Worm (Caenorhabditis elegans) whole organism, L3 larva: ENCODE results near the gene nasp-1.

Experiments used
- R02D3.7 ChIP-seq: fragments of 150-350 bp; optimal IDR thresholded peaks from 2 replicates; lab custom pipeline; 2014; ENCODE audit warnings: missing biosample characterization, missing genetic modification characterization
- ZK546.5 ChIP-seq: sonication (generic microtip); optimal IDR thresholded peaks from 2 replicates; lab custom pipeline; 2017; ENCODE audit warnings: missing biosample characterization, missing genetic modification characterization
- aly-2 ChIP-seq: fragments of 150-350 bp; optimal IDR thresholded peaks from 2 replicates; lab custom pipeline; 2014; ENCODE audit warnings: missing biosample characterization, missing genetic modification characterization
- ama-1 ChIP-seq: fragments of 150-350 bp; optimal IDR thresholded peaks from 2 replicates; lab custom pipeline; 2018
- ceh-16 ChIP-seq: sonication (generic microtip); optimal IDR thresholded peaks from 2 replicates; lab custom pipeline; 2017; ENCODE audit warnings: missing biosample characterization, missing genetic modification characterization
- ceh-28 ChIP-seq: fragments of 150-350 bp; optimal IDR thresholded peaks from 2 replicates; lab custom pipeline; 2014; ENCODE audit warnings: missing biosample characterization, missing genetic modification reagents, missing genetic modification characterization
- ceh-82 ChIP-seq: fragments of 150-350 bp; optimal IDR thresholded peaks from 2 replicates; lab custom pipeline; 2014; ENCODE audit warnings: missing biosample characterization, missing genetic modification characterization
- daf-12 ChIP-seq: fragments of 150-350 bp; optimal IDR thresholded peaks from 2 replicates; lab custom pipeline; 2014; ENCODE audit warnings: missing biosample characterization, missing genetic modification reagents, missing genetic modification characterization
- egl-27 ChIP-seq: sonication (generic microtip); optimal IDR thresholded peaks from 4 replicates; lab custom pipeline; 2017; ENCODE audit warnings: missing biosample characterization, missing genetic modification reagents, missing genetic modification characterization
- egl-5 ChIP-seq: fragments of 150-350 bp; optimal IDR thresholded peaks from 2 replicates; lab custom pipeline; 2017; ENCODE audit warnings: missing biosample characterization, missing genetic modification reagents, missing genetic modification characterization, inconsistent platforms
- elt-3 ChIP-seq, 3 experiments: fragments of 150-350 bp in 1 of 3; sonication (generic microtip) in 2 of 3; optimal IDR thresholded peaks; 2 replicates in 2 of 3; 4 replicates in 1 of 3; lab custom pipeline; 2014 to 2017; ENCODE audit warnings: missing biosample characterization in 3 of 3, missing genetic modification characterization in 3 of 3
- eor-1 ChIP-seq, 2 experiments: fragments of 150-350 bp; optimal IDR thresholded peaks; 2 replicates each; lab custom pipeline; 2014 to 2018; ENCODE audit warnings: missing biosample characterization in 2 of 2, missing genetic modification characterization in 2 of 2
- fkh-10 ChIP-seq: sonication (generic microtip); optimal IDR thresholded peaks from 2 replicates; lab custom pipeline; 2017; ENCODE audit warnings: missing biosample characterization, missing genetic modification reagents, missing genetic modification characterization
- fkh-2 ChIP-seq: fragments of 150-350 bp; optimal IDR thresholded peaks from 2 replicates; lab custom pipeline; 2014; ENCODE audit warnings: missing biosample characterization, missing genetic modification reagents, missing genetic modification characterization
- fos-1 ChIP-seq: fragments of 150-350 bp; optimal IDR thresholded peaks from 2 replicates; lab custom pipeline; 2014; ENCODE audit warnings: missing biosample characterization, missing genetic modification characterization
- hmg-11 ChIP-seq: sonication (generic microtip); optimal IDR thresholded peaks from 2 replicates; lab custom pipeline; 2016; ENCODE audit warnings: missing genetic modification characterization, missing compliant biosample characterization
- lin-39 ChIP-seq: fragments of 150-350 bp; optimal IDR thresholded peaks from 2 replicates; lab custom pipeline; 2018; ENCODE audit warnings: missing biosample characterization, missing genetic modification reagents, missing genetic modification characterization
- lsy-12 ChIP-seq: sonication (generic microtip); optimal IDR thresholded peaks from 2 replicates; lab custom pipeline; 2016; ENCODE audit warnings: mild to moderate bottlenecking, missing genetic modification characterization, missing compliant biosample characterization
- mdl-1 ChIP-seq: fragments of 150-350 bp; optimal IDR thresholded peaks from 2 replicates; lab custom pipeline; 2014; ENCODE audit warnings: missing biosample characterization, missing genetic modification characterization
- nfya-1 ChIP-seq: sonication (generic microtip); optimal IDR thresholded peaks from 2 replicates; lab custom pipeline; 2017; ENCODE audit warnings: missing genetic modification characterization, mild to moderate bottlenecking, missing compliant biosample characterization, antibody characterized with exemption, moderate library complexity; ENCODE audit not compliant: insufficient read depth
- nhr-11 ChIP-seq: fragments of 150-350 bp; optimal IDR thresholded peaks from 2 replicates; lab custom pipeline; 2014; ENCODE audit warnings: missing biosample characterization, missing genetic modification characterization
- nhr-12 ChIP-seq: fragments of 150-350 bp; optimal IDR thresholded peaks from 2 replicates; lab custom pipeline; 2014; ENCODE audit warnings: missing biosample characterization, missing genetic modification characterization
- nhr-23 ChIP-seq: fragments of 150-350 bp; optimal IDR thresholded peaks from 2 replicates; lab custom pipeline; 2014; ENCODE audit warnings: missing biosample characterization, missing genetic modification reagents, missing genetic modification characterization
- nhr-25 ChIP-seq: sonication (generic microtip); optimal IDR thresholded peaks from 2 replicates; lab custom pipeline; 2017; ENCODE audit warnings: missing biosample characterization, missing genetic modification characterization
- nhr-28 ChIP-seq: fragments of 150-350 bp; optimal IDR thresholded peaks from 2 replicates; lab custom pipeline; 2014; ENCODE audit warnings: missing biosample characterization, missing genetic modification characterization
- nhr-43 ChIP-seq: sonication (generic microtip); optimal IDR thresholded peaks from 2 replicates; lab custom pipeline; 2016; ENCODE audit warnings: mild to moderate bottlenecking, missing genetic modification characterization, missing compliant biosample characterization; ENCODE audit not compliant: poor library complexity, severe bottlenecking
- nhr-67 ChIP-seq: fragments of 150-350 bp; optimal IDR thresholded peaks from 2 replicates; lab custom pipeline; 2014; ENCODE audit warnings: missing biosample characterization, missing genetic modification characterization
- nhr-76 ChIP-seq: fragments of 150-350 bp; sonication (generic microtip); optimal IDR thresholded peaks from 5 replicates; lab custom pipeline; 2014; ENCODE audit warnings: missing biosample characterization, missing genetic modification characterization
- nhr-77 ChIP-seq: fragments of 150-350 bp; optimal IDR thresholded peaks from 2 replicates; lab custom pipeline; 2014; ENCODE audit warnings: missing biosample characterization, missing genetic modification characterization
- pha-4 ChIP-seq: fragments of 150-350 bp; optimal IDR thresholded peaks from 2 replicates; lab custom pipeline; 2014; ENCODE audit warnings: missing biosample characterization, missing genetic modification reagents, missing genetic modification characterization
- sea-2 ChIP-seq: fragments of 150-350 bp; sonication (generic microtip); optimal IDR thresholded peaks from 4 replicates; lab custom pipeline; 2014; ENCODE audit warnings: missing biosample characterization, missing genetic modification reagents, missing genetic modification characterization
- skn-1 ChIP-seq: fragments of 150-350 bp; optimal IDR thresholded peaks from 2 replicates; lab custom pipeline; 2014; ENCODE audit warnings: missing biosample characterization, missing genetic modification characterization
- tbx-2 ChIP-seq: sonication (generic microtip); optimal IDR thresholded peaks from 2 replicates; lab custom pipeline; 2016; ENCODE audit warnings: mild to moderate bottlenecking, missing genetic modification characterization, missing compliant biosample characterization
- unc-39 ChIP-seq: sonication (generic microtip); optimal IDR thresholded peaks from 4 replicates; lab custom pipeline; 2017; ENCODE audit warnings: missing biosample characterization, missing genetic modification characterization
- unc-62 ChIP-seq: fragments of 150-350 bp; sonication (generic microtip); optimal IDR thresholded peaks from 4 replicates; lab custom pipeline; 2014; ENCODE audit warnings: missing biosample characterization, missing genetic modification reagents, missing genetic modification characterization
- zag-1 ChIP-seq: fragments of 150-350 bp; optimal IDR thresholded peaks from 2 replicates; lab custom pipeline; 2014; ENCODE audit warnings: missing biosample characterization, missing genetic modification characterization
- ztf-11 ChIP-seq: fragments of 150-350 bp; optimal IDR thresholded peaks from 2 replicates; lab custom pipeline; 2014; ENCODE audit warnings: missing biosample characterization, missing genetic modification characterization
- ztf-4 ChIP-seq: fragments of 150-350 bp; optimal IDR thresholded peaks from 2 replicates; lab custom pipeline; 2014; ENCODE audit warnings: missing biosample characterization, missing genetic modification characterization

nasp-1 gene

DNA sequence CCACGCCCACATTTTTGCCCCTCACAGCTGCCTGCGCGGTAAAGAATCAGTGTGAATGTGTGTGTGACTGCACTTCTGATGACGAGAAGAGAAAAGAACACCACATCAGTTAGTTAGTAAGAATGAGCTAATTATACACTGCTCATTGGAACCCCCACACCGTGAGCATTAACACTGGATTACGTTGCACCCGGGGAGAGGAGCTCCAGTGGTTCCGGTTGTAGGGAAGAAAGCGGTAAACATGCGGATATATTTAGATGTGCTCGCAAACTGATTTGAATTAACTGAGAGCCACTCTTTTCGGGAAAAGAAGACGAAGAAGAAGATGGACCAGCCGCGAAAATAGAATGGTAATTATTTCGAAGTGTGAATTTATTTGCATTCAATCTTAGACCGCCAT is 19.6 kb upstream of the nasp-1 start:
- TF ChIP-seq fkh-2 (tag; lab: Kevin White, UChicago) (no peak), nhr-12 (tag; lab: Kevin White, UChicago) (no peak)

DNA sequence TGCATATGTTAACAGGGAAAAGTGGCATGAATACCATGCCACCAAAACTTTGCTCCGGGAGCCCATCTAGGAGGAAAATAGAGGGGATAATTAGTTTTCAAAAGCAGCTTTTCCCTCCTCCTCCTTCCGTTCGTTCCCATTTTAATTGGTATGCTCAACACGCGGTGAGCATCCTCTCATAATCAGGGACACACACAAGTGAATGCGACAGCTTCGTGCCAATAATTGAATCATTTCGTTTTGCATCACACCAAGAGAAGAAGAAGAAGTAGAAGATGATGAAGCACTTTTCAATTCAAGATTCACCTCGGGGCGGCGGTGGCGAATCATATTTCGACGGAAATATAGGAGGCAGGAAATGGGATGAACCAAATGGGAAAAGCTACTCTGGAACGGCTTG is 18.3 kb upstream of the nasp-1 start:
- TF ChIP-seq nhr-67 (tag; lab: Kevin White, UChicago), result no peak

DNA sequence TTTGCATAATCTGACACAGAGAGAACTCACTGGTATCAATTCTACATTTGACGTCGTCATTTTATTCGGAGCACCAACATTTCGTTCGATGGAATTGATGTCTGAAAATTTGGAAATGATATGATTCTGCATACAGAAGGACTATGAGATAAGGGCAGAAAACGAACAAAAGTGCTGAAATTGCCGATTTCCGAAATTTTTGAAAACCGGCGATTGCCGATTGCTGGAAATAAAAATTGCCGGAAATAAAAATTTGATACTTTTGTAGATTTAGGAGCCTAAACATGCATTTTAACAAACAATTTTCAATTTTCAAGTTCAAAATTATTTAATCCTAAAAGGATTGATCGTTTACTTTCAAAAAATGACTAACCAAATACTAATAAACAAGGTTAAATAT is 17.1 kb upstream of the nasp-1 start, which contains the start of gene unc-53:
Gene unc-53, minus strand, starts transcription at position 101 of the 400 bp plus-strand sequence.
- TF ChIP-seq nhr-76 (tag; lab: Kevin White, UChicago) (no peak), ceh-28 (no peak), nhr-28 (tag; lab: Kevin White, UChicago) (no peak), lin-39 (tag; lab: Kevin White, UChicago) (no peak), daf-12 (tag; lab: Kevin White, UChicago) (no peak), zag-1 (no peak), ztf-4 (tag; lab: Kevin White, UChicago) (no peak), aly-2 (no peak), hmg-11 (tag; lab: Kevin White, UChicago) (no peak), ZK546.5 (tag; lab: Kevin White, UChicago) (no peak), tbx-2 (no peak), lsy-12 (no peak), ztf-11 (tag; lab: Kevin White, UChicago) (no peak), elt-3 (tag; optimal IDR thresholded peaks at IDR 0.05; lab: Kevin White, UChicago) (no peak), nhr-11 (tag; lab: Kevin White, UChicago) (no peak)
- TF ChIP-seq, all 47 proteins: peak for 0

DNA sequence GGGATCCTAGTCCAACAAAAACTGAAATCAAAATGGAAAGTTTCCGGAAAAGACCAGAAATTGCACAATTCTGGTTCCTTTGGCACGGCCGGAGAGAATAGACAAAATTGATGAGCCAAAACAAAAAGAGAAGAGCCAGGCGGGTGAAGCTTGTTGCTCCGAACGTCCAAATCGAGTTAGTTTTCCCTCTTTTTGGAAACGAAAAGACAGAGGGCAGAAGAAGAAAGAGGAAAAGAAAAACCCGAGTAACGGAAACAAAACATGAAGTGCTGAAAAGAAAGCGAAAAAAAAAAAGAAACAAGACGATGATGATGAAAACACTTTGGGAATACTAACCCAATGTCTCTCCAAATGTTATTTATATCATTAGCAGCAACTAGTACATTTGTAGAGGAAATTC is 14.8 kb upstream of the nasp-1 start:
- TF ChIP-seq fkh-2 (tag; lab: Kevin White, UChicago), result no peak
- TF ChIP-seq fkh-10, result peak; percentile 22
- no peak for TF ChIP-seq ZK546.5 (tag; lab: Kevin White, UChicago)
- no peak for TF ChIP-seq nhr-12 (tag; lab: Kevin White, UChicago)
- TF ChIP-seq egl-5 (tag; lab: Kevin White, UChicago), result no peak
- peak; percentile 16 for TF ChIP-seq nfya-1 (tag; lab: Kevin White, UChicago)
- no peak for TF ChIP-seq ceh-16 (tag; lab: Kevin White, UChicago)

DNA sequence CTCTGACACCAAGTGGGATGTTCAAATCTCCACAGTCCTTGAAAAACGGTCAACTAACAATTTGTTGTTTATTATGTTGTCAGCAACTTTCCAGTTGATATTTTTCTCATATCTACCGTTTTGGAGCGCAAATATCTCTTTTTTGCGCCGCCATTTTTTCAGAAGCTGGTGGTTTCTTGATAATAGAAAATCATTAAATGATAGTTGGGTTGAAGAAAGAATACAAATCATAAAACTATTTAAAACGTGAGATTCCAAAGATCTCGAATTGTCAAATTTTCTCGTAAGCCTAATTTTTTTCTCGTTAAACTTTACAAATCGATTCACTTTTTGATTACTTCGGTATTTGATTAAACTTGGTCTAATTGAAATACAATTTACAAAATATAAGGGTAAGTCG is 14.0 kb upstream of the nasp-1 start, which contains the start of gene rpl-42:
Gene rpl-42, plus strand, starts transcription at position 301 of the 400 bp plus-strand sequence.
- TF ChIP-seq nhr-43 (no peak), eor-1 (tag; optimal IDR thresholded peaks at IDR 0.05; lab: Kevin White, UChicago) (no peak)

DNA sequence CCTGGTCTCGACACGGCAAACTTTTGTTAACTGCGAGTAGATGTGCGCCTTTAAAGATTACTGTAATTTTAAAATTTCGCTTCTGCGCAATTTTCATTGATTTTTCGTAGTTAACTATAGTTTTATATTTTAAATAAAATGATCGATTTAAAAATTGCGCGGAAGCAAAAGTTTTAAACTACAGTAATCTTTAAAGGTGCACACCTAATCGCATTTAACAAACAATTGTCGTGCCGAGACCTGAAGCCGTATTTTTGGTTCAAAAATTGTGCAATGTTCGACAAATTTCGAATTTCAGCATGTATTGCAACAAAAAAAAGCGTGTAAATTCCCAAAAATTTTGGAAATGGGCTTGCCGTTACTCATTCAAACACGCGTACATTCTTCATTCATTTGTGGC is 12.0 kb upstream of the nasp-1 start:
- TF ChIP-seq fos-1 (tag; lab: Kevin White, UChicago) (no peak), nhr-25 (no peak)

DNA sequence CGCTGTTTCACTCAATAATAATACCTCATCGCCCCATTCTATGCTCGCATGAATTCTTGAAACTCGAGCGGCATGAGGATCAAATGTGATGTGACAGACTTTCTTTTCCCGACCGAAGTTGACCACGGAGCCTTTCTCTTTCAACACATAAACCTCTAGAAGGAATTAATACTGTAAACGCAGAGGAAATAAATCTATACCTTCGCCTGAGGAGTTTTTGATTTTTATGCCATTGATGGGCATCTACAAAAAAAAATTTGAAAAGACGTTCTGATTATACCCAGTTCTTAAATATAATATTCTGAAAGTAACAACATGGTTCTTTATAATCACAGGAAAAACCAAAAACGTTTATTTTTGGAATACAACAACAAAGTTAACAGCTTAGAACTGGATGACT is 10.2 kb upstream of the nasp-1 start, which contains the start of gene nbs-1:
Gene nbs-1, minus strand, starts transcription at position 246 of the 400 bp plus-strand sequence.
- TF ChIP-seq ZK546.5 (tag; lab: Kevin White, UChicago), result no peak
- no peak for TF ChIP-seq egl-27 (tag; lab: Kevin White, UChicago)
- TF ChIP-seq nhr-77 (tag; lab: Kevin White, UChicago), result no peak

DNA sequence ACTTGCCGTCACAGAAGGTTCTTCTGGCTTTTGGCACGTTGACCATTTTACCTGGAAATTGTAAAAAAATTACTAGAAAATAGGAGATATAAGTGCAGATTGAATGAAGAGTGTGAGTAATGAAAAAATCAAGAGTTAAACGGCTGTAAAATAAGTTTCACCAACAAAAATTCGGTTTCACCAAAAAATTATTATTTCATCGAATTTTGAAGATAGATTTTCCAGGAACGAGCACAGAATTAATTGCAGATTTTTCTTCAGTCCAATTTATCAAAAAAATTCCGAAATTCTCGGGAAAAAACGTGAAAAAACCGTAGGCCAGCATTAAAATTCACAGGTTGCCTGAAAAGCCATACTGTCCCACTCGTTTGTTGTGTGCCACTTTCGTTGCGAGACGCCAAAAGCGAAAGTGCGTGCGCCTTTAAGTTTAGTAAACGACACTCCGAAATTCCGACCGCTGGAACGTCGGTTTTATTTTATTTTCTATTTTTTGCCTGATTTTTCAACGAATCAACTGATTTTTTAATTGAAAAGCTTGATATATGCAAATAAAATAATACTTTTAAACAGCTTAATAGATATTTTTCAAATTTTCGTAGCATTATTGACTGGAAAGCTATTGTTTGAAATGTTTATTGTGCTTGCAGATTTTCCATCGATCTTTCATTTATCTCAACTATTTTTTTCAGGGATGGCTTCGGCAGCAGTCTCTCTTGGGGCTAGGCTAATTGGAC is 9.1 kb upstream of the nasp-1 start, which contains the start of the genes rpl-36.A and nuo-1:
Gene rpl-36.A, minus strand, starts transcription at position 51 of the 734 bp plus-strand sequence.
Gene nuo-1, plus strand, starts transcription at position 684 of the 734 bp plus-strand sequence.
- no peak for TF ChIP-seq unc-62 (GFP tag; lab: Kevin White, UChicago)
- TF ChIP-seq ama-1, result peak; percentile 47
- no peak for TF ChIP-seq ZK546.5 (tag; lab: Kevin White, UChicago)
- no peak for TF ChIP-seq nhr-28 (tag; lab: Kevin White, UChicago)
- peak; percentile 92 for TF ChIP-seq nhr-23 (tag; lab: Kevin White, UChicago)
- peak; percentile 83 for TF ChIP-seq skn-1
- peak; percentile 96 for TF ChIP-seq pha-4 (tag; lab: Kevin White, UChicago)
- no peak for TF ChIP-seq mdl-1 (tag; lab: Kevin White, UChicago)
- no peak for TF ChIP-seq nhr-12 (tag; lab: Kevin White, UChicago)
- no peak for TF ChIP-seq nhr-77 (tag; lab: Kevin White, UChicago)
- TF ChIP-seq nfya-1 (tag; lab: Kevin White, UChicago), result peak; percentile 97
- TF ChIP-seq egl-5 (tag; lab: Kevin White, UChicago), result peak; percentile 96
- no peak for TF ChIP-seq sea-2 (GFP tag; lab: Kevin White, UChicago)
- TF ChIP-seq ztf-11 (tag; lab: Kevin White, UChicago), result no peak
- TF ChIP-seq lsy-12, result peak; percentile 41
- no peak for TF ChIP-seq ceh-82 (tag; lab: Kevin White, UChicago)
- no peak for TF ChIP-seq unc-39 (tag; lab: Kevin White, UChicago)
- peak; percentile 45 for TF ChIP-seq R02D3.7
- TF ChIP-seq hmg-11 (tag; lab: Kevin White, UChicago), result peak; percentile 79
